Worm (Caenorhabditis elegans) whole organism, young adult: Measurements from ENCODE around the gene W06G6.10.

ENCODE experiments used
- B0019.2 ChIP-seq: fragments of 200-800 bp; sonication (Bioruptor generic); conservative IDR thresholded peaks from 2 replicates; pipeline ENCODE4 v1.3.6; 2022; ENCODE audit warnings: missing genetic modification reagents, missing genetic modification characterization, missing compliant biosample characterization
- B0035.1 ChIP-seq: sonication (generic microtip); optimal IDR thresholded peaks from 2 replicates; lab custom pipeline; 2016; ENCODE audit warnings: missing genetic modification characterization, mild to moderate bottlenecking, missing compliant biosample characterization, missing genotype, missing genetic modification reagents
- D2030.7 ChIP-seq: fragments of 200-800 bp; sonication (Bioruptor generic); IDR thresholded peaks from 2 replicates; pipeline ENCODE4 v1.3.6; 2022; ENCODE audit warnings: missing genetic modification reagents, missing genetic modification characterization, missing compliant biosample characterization
- F33H1.4 ChIP-seq: fragments of 200-800 bp; sonication (Bioruptor generic); IDR thresholded peaks from 2 replicates; pipeline ENCODE4 v1.3.6; 2022; ENCODE audit warnings: missing genetic modification reagents, missing genetic modification characterization, missing compliant biosample characterization
- F39B2.1 ChIP-seq: fragments of 200-800 bp; sonication (Bioruptor generic); IDR thresholded peaks from 2 replicates; pipeline ENCODE4 v1.3.6; 2022; ENCODE audit warnings: missing genetic modification reagents, missing genetic modification characterization, missing compliant biosample characterization
- F49E8.2 ChIP-seq: sonication (generic microtip); optimal IDR thresholded peaks from 3 replicates; lab custom pipeline; 2017; ENCODE audit warnings: missing genetic modification characterization, mild to moderate bottlenecking, missing compliant biosample characterization, antibody characterized with exemption, moderate library complexity; ENCODE audit not compliant: insufficient read depth
- K11D2.4 ChIP-seq: fragments of 200-800 bp; sonication (Bioruptor generic); IDR thresholded peaks from 2 replicates; pipeline ENCODE4 v1.3.6; 2022; ENCODE audit warnings: missing genetic modification reagents, missing genetic modification characterization, missing compliant biosample characterization
- T26A5.8 ChIP-seq: sonication (generic microtip); optimal IDR thresholded peaks from 2 replicates; lab custom pipeline; 2016; ENCODE audit warnings: missing genetic modification characterization, missing compliant biosample characterization
- atf-7 ChIP-seq: sonication (generic microtip); optimal IDR thresholded peaks from 2 replicates; lab custom pipeline; 2017; ENCODE audit warnings: mild to moderate bottlenecking, missing genetic modification characterization, missing compliant biosample characterization
- attf-5 ChIP-seq: fragments of 200-800 bp; sonication (Bioruptor generic); optimal IDR thresholded peaks from 2 replicates; lab custom pipeline; 2018; ENCODE audit warnings: mild to moderate bottlenecking, missing genetic modification characterization, missing compliant biosample characterization
- attf-6 ChIP-seq: fragments of 200-800 bp; sonication (Bioruptor generic); IDR thresholded peaks from 2 replicates; pipeline ENCODE4 v1.3.6; 2022; ENCODE audit warnings: missing genetic modification reagents, missing genetic modification characterization, missing compliant biosample characterization
- bed-1 ChIP-seq: fragments of 200-800 bp; sonication (Bioruptor generic); IDR thresholded peaks from 2 replicates; pipeline ENCODE4 v1.3.6; 2022; ENCODE audit warnings: missing genetic modification reagents, missing genetic modification characterization, missing compliant biosample characterization
- ccch-3 ChIP-seq: fragments of 200-800 bp; sonication (Bioruptor generic); optimal IDR thresholded peaks from 2 replicates; lab custom pipeline; 2018; ENCODE audit warnings: mild to moderate bottlenecking, missing genetic modification characterization, missing compliant biosample characterization
- ceh-91 ChIP-seq: fragments of 200-800 bp; sonication (Bioruptor generic); IDR thresholded peaks from 2 replicates; pipeline ENCODE4 v1.3.6; 2022; ENCODE audit warnings: missing genetic modification reagents, missing genetic modification characterization, missing compliant biosample characterization
- chd-7 ChIP-seq: sonication (generic microtip); optimal IDR thresholded peaks from 2 replicates; lab custom pipeline; 2016; ENCODE audit warnings: mild to moderate bottlenecking, missing genetic modification characterization, moderate library complexity, missing compliant biosample characterization
- dox-1 ChIP-seq: fragments of 200-800 bp; sonication (Bioruptor generic); IDR thresholded peaks from 2 replicates; pipeline ENCODE4 v1.3.6; 2022; ENCODE audit warnings: missing genetic modification reagents, missing genetic modification characterization, missing compliant biosample characterization
- egrh-3 ChIP-seq: fragments of 200-800 bp; sonication (Bioruptor generic); IDR thresholded peaks from 2 replicates; pipeline ENCODE4 v1.3.6; 2022; ENCODE audit warnings: missing genetic modification reagents, missing genetic modification characterization, missing compliant biosample characterization
- ekl-4 ChIP-seq: fragments of 200-800 bp; sonication (Bioruptor generic); IDR thresholded peaks from 2 replicates; pipeline ENCODE4 v1.3.6; 2022; ENCODE audit warnings: missing genetic modification reagents, missing genetic modification characterization, missing compliant biosample characterization
- fkh-3 ChIP-seq: sonication (generic microtip); optimal IDR thresholded peaks from 2 replicates; lab custom pipeline; 2016; ENCODE audit warnings: mild to moderate bottlenecking, missing genetic modification characterization, missing compliant biosample characterization
- gei-17 ChIP-seq: fragments of 200-800 bp; sonication (Bioruptor generic); optimal IDR thresholded peaks from 2 replicates; lab custom pipeline; 2018; ENCODE audit warnings: mild to moderate bottlenecking, missing genetic modification characterization, missing compliant biosample characterization
- hmg-20 ChIP-seq: fragments of 200-800 bp; sonication (Bioruptor generic); IDR thresholded peaks from 2 replicates; pipeline ENCODE4 v1.3.6; 2022; ENCODE audit warnings: missing genetic modification reagents, missing genetic modification characterization, missing compliant biosample characterization
- lin-35 ChIP-seq, 3 experiments: fragments of 150-350 bp in 2 of 3; sonication (generic microtip) in 1 of 3; optimal IDR thresholded peaks; 2 replicates each; lab custom pipeline; 2014 to 2018; ENCODE audit warnings: missing biosample characterization in 3 of 3, missing genetic modification characterization in 3 of 3, missing genetic modification reagents in 3 of 3
- lin-40 ChIP-seq: sonication (generic microtip); optimal IDR thresholded peaks from 2 replicates; lab custom pipeline; 2016; ENCODE audit warnings: missing genetic modification characterization, mild to moderate bottlenecking, missing compliant biosample characterization, missing genotype, missing genetic modification reagents
- madf-8 ChIP-seq: fragments of 200-800 bp; sonication (Bioruptor generic); conservative IDR thresholded peaks from 2 replicates; pipeline ENCODE4 v1.3.6; 2022; ENCODE audit warnings: missing genetic modification reagents, missing genetic modification characterization, missing compliant biosample characterization
- mes-4 ChIP-seq: sonication (generic microtip); optimal IDR thresholded peaks from 2 replicates; lab custom pipeline; 2016; ENCODE audit warnings: missing genotype, missing genetic modification characterization, missing compliant biosample characterization
- mxl-1 ChIP-seq: sonication (generic microtip); optimal IDR thresholded peaks from 2 replicates; lab custom pipeline; 2016; ENCODE audit warnings: missing genetic modification characterization, missing compliant biosample characterization
- nfya-1 ChIP-seq: sonication (generic microtip); optimal IDR thresholded peaks from 2 replicates; lab custom pipeline; 2017; ENCODE audit warnings: antibody characterized with exemption, missing compliant biosample characterization, missing genetic modification characterization, borderline replicate concordance; ENCODE audit not compliant: insufficient read depth
- nfyb-1 ChIP-seq: fragments of 200-800 bp; sonication (Bioruptor generic); IDR thresholded peaks from 2 replicates; pipeline ENCODE4 v1.3.6; 2022; ENCODE audit warnings: missing genetic modification reagents, missing genetic modification characterization, missing compliant biosample characterization
- nhr-80 ChIP-seq: sonication (generic microtip); optimal IDR thresholded peaks from 2 replicates; lab custom pipeline; 2016; ENCODE audit warnings: missing genetic modification characterization, missing compliant biosample characterization
- nhr-90 ChIP-seq: sonication (generic microtip); optimal IDR thresholded peaks from 2 replicates; lab custom pipeline; 2016; ENCODE audit warnings: missing genotype, mild to moderate bottlenecking, missing genetic modification characterization, missing compliant biosample characterization
- pbrm-1 ChIP-seq: fragments of 200-800 bp; sonication (Bioruptor generic); IDR thresholded peaks from 2 replicates; pipeline ENCODE4 v1.3.6; 2022; ENCODE audit warnings: missing genetic modification reagents, missing genetic modification characterization, missing compliant biosample characterization
- repo-1 ChIP-seq: sonication (generic microtip); optimal IDR thresholded peaks from 2 replicates; lab custom pipeline; 2017; ENCODE audit warnings: mild to moderate bottlenecking, missing genetic modification characterization, missing compliant biosample characterization
- rpc-1 ChIP-seq, 2 experiments: fragments of 150-350 bp in 1 of 2; sonication (generic microtip) in 1 of 2; optimal IDR thresholded peaks; 2 replicates each; lab custom pipeline; 2014 to 2018; ENCODE audit warnings: missing biosample characterization in 1 of 2, missing genetic modification characterization in 1 of 2, missing genetic modification reagents in 1 of 2, missing genotype in 1 of 2
- sea-2 ChIP-seq: fragments of 200-800 bp; sonication (Bioruptor generic); IDR thresholded peaks from 2 replicates; pipeline ENCODE4 v1.3.6; 2022; ENCODE audit warnings: missing genetic modification characterization, missing compliant biosample characterization
- snpc-4 ChIP-seq, 5 experiments: fragments of 150-350 bp in 1 of 5; sonication (generic microtip) in 4 of 5; optimal IDR thresholded peaks; 2 replicates each; lab custom pipeline; 2014 to 2018; ENCODE audit warnings: missing genetic modification characterization in 5 of 5, missing biosample characterization in 3 of 5, antibody characterized with exemption in 2 of 5, mild to moderate bottlenecking in 2 of 5, missing compliant biosample characterization in 2 of 5, missing genotype in 2 of 5, moderate library complexity in 2 of 5, missing genetic modification reagents in 1 of 5
- sptf-2 ChIP-seq: fragments of 200-800 bp; sonication (Bioruptor generic); optimal IDR thresholded peaks from 2 replicates; lab custom pipeline; 2018; ENCODE audit warnings: mild to moderate bottlenecking, missing genetic modification characterization, missing compliant biosample characterization
- tbx-9 ChIP-seq: sonication (generic microtip); optimal IDR thresholded peaks from 2 replicates; lab custom pipeline; 2016; ENCODE audit warnings: borderline replicate concordance, missing genetic modification characterization, inconsistent platforms, missing compliant biosample characterization
- tlf-1 ChIP-seq: fragments of 200-800 bp; sonication (Bioruptor generic); optimal IDR thresholded peaks from 2 replicates; lab custom pipeline; 2018; ENCODE audit warnings: mild to moderate bottlenecking, missing genetic modification characterization, missing compliant biosample characterization
- xnd-1 ChIP-seq: sonication (generic microtip); optimal IDR thresholded peaks from 2 replicates; lab custom pipeline; 2016; ENCODE audit warnings: missing genotype, missing genetic modification reagents, missing genetic modification characterization, missing compliant biosample characterization
- zfh-2 ChIP-seq: fragments of 200-800 bp; sonication (Bioruptor generic); conservative IDR thresholded peaks from 2 replicates; pipeline ENCODE4 v1.3.6; 2022; ENCODE audit warnings: missing genetic modification reagents, missing genetic modification characterization, missing compliant biosample characterization
- ztf-18 ChIP-seq: sonication (generic microtip); optimal IDR thresholded peaks from 2 replicates; lab custom pipeline; 2016; ENCODE audit warnings: missing genotype, mild to moderate bottlenecking, missing genetic modification characterization, missing compliant biosample characterization

W06G6.10 gene

ce11 chrV:16629600-16629999 is 17.4 kb downstream of the W06G6.10 start, which contains the start of gene srd-21:
TSS of gene srd-21 (plus strand) at chrV:16629900.
- no peak for TF ChIP-seq ztf-18 (tag; lab: Kevin White, UChicago)
- TF ChIP-seq repo-1 = no peak
- no peak for TF ChIP-seq F49E8.2
- TF ChIP-seq nfyb-1 = no peak
- TF ChIP-seq chd-7 (tag; lab: Kevin White, UChicago) = no peak
- TF ChIP-seq tbx-9 (tag; lab: Kevin White, UChicago) = no peak
- no peak for TF ChIP-seq mes-4
- no peak for TF ChIP-seq T26A5.8 (tag; lab: Kevin White, UChicago)
- TF ChIP-seq sptf-2 (GFP tag; lab: Kevin White, UChicago) = no peak
- TF ChIP-seq nhr-90 (tag; lab: Kevin White, UChicago) = no peak
- TF ChIP-seq mxl-1 (tag; lab: Kevin White, UChicago) = no peak
- no peak for TF ChIP-seq egrh-3 (GFP tag; lab: Robert Waterston, UW)
- no peak for TF ChIP-seq zfh-2 (GFP tag; lab: Robert Waterston, UW)
- TF ChIP-seq, all 124 proteins: peak for 0

- no peak for TF ChIP-seq K11D2.4 (GFP tag; lab: Robert Waterston, UW)
- TF ChIP-seq hmg-20 (GFP tag; lab: Robert Waterston, UW) = no peak
- no peak for TF ChIP-seq gei-17 (GFP tag; lab: Kevin White, UChicago)
- TF ChIP-seq fkh-3 (tag; lab: Kevin White, UChicago) = no peak
- TF ChIP-seq D2030.7 (GFP tag; lab: Robert Waterston, UW) = no peak
- no peak for TF ChIP-seq nfya-1
- no peak for TF ChIP-seq F33H1.4 (GFP tag; lab: Robert Waterston, UW)
Measured at ce11 chrV:16628991-16629390, 18.0 kb downstream of the W06G6.10 start, which contains the start of gene W06G6.2. TSS of gene W06G6.2 (plus strand) at chrV:16629291.

ce11 chrV:16627962-16628361 is 19.0 kb downstream of the W06G6.10 start, which contains the start of gene oac-53:
TSS of gene oac-53 (minus strand) at chrV:16627970.
- TF ChIP-seq ekl-4 (GFP tag; lab: Robert Waterston, UW) (no peak), nhr-80 (tag; lab: Kevin White, UChicago) (peak; percentile 59)

ce11 chrV:16622754-16623261 is 24.2 kb downstream of the W06G6.10 start, which contains the start of gene Y70C5A.2:
TSS of gene Y70C5A.2 (minus strand) at chrV:16623211.
- peak; percentile 10; the same call in 1 of the 2 replicates for TF ChIP-seq dox-1
- no peak for TF ChIP-seq rpc-1 (optimal IDR thresholded peaks at IDR 0.05; lab: Kevin White, UChicago)
- peak; percentile 21 for TF ChIP-seq rpc-1 (tag; optimal IDR thresholded peaks at IDR 0.05; lab: Kevin White, UChicago)
- TF ChIP-seq zfh-2 (GFP tag; lab: Robert Waterston, UW) = peak; percentile 52
- TF ChIP-seq snpc-4 (GFP tag; optimal IDR thresholded peaks at IDR 0.05; lab: Kevin White, UChicago) = no peak
- no peak for TF ChIP-seq snpc-4 (tag; optimal IDR thresholded peaks at IDR 0.05; lab: Kevin White, UChicago)
- TF ChIP-seq D2030.7 (GFP tag; lab: Robert Waterston, UW) = peak; percentile 35; the same call in 1 of the 2 replicates
- 0 out of 2 replicates have a peak, but pooled peaks have one; percentile 51 for TF ChIP-seq attf-6 (GFP tag; lab: Robert Waterston, UW)
- TF ChIP-seq pbrm-1 (GFP tag; lab: Robert Waterston, UW) = peak; percentile 80
- no peak for TF ChIP-seq lin-40

ce11 chrV:16621894-16622293 is 25.1 kb downstream of the W06G6.10 start:
- TF ChIP-seq xnd-1 (tag; lab: Kevin White, UChicago) (no peak), madf-8 (no peak), lin-40 (no peak), ztf-18 (tag; lab: Kevin White, UChicago) (no peak), bed-1 (GFP tag; lab: Robert Waterston, UW) (no peak), F33H1.4 (GFP tag; lab: Robert Waterston, UW) (no peak), lin-35 (GFP tag; optimal IDR thresholded peaks at IDR 0.05; lab: Kevin White, UChicago) (no peak), tlf-1 (GFP tag; lab: Kevin White, UChicago) (no peak), ccch-3 (GFP tag; lab: Kevin White, UChicago) (no peak), B0035.1 (no peak), F39B2.1 (GFP tag; lab: Robert Waterston, UW) (no peak), attf-5 (GFP tag; lab: Kevin White, UChicago) (peak; percentile 29), B0019.2 (GFP tag; lab: Robert Waterston, UW) (no peak), sea-2 (GFP tag; lab: Robert Waterston, UW) (no peak), ceh-91 (no peak), atf-7 (tag; lab: Kevin White, UChicago) (no peak)
